Fruit fly (Drosophila melanogaster): ENCODE measurements around the gene CG18748.

CG18748 gene

DNA sequence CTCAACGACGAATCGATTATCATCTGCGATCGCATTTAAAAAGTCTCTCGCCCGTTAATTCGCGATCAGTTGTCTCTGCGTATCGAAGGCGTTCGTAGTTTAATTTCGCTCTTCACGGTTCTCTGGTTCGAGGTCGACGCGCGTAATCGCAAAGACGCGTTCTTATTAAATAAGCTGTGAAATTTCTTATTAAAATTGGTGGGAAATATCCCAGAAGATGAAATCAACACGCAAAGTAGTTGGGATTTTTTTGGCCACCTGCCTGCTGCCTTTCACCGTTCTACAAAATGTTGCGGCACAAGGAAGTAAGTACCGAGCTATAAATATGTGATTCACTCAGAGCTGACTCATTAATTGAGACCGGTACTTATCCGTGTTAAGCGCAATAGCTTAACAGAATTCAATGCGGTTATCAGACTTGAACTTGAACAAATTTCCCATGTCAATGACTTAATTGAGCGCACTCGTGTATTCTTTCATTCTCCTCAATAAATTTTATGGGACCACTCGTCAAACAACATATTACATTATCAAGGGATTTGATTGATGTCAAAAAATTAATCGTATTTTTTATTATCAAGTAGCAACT lies 26.7 kb downstream of the CG18748 start:
- TF ChIP-seq CG31627 (GFP tag; optimal IDR thresholded peaks at IDR 0.05) (no peak), Eip78C (GFP tag) (peak; percentile 45), svp (GFP tag) (peak; percentile 95), vri (GFP tag; optimal IDR thresholded peaks at IDR 0.05) (peak; percentile 12)

DNA sequence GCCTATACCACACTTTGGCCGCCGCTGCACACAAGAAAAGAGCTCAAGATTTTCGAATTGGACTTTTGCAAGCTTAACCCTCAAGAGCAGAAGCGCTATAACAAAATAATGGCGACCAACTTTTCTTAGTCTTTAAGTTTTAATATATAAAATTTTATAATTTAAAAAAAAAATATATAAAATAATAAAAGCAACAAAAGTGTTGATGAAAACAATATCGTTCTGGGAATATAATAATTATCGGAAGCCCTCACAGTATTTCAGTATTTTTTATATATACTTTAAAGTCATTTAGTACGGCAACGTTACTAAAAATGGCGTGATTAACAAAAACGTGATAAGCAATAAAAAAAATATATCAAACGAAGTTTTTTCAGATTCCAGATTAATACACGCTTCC lies 28.2 kb downstream of the CG18748 start, which contains the start of gene Sp7:
Gene Sp7 (plus strand): TSS at position 301 of the 400 bp plus-strand sequence.
- TF ChIP-seq CG6276 (GFP tag; optimal IDR thresholded peaks at IDR 0.05) (no peak), Lpt (GFP tag; optimal IDR thresholded peaks at IDR 0.05) (no peak), pdm3 (GFP tag; optimal IDR thresholded peaks at IDR 0.05) (no peak), achi (GFP tag; optimal IDR thresholded peaks at IDR 0.05) (no peak), dac (GFP tag; optimal IDR thresholded peaks at IDR 0.05) (no peak), Hr4 (GFP tag; optimal IDR thresholded peaks at IDR 0.05) (no peak), cyc (GFP tag; optimal IDR thresholded peaks at IDR 0.05) (no peak), vri (GFP tag; optimal IDR thresholded peaks at IDR 0.05) (no peak), Blimp-1 (GFP tag; optimal IDR thresholded peaks at IDR 0.05) (no peak), CG8319 (GFP tag; optimal IDR thresholded peaks at IDR 0.05) (no peak), eg (GFP tag; IDR thresholded peaks at IDR 0.05) (no peak), CG9139 (GFP tag; optimal IDR thresholded peaks at IDR 0.05) (no peak), dsx (GFP tag; optimal IDR thresholded peaks at IDR 0.05; ENCODE audit: poor library complexity, severe bottlenecking) (no peak), Smox (GFP tag; optimal IDR thresholded peaks at IDR 0.05) (no peak)

DNA sequence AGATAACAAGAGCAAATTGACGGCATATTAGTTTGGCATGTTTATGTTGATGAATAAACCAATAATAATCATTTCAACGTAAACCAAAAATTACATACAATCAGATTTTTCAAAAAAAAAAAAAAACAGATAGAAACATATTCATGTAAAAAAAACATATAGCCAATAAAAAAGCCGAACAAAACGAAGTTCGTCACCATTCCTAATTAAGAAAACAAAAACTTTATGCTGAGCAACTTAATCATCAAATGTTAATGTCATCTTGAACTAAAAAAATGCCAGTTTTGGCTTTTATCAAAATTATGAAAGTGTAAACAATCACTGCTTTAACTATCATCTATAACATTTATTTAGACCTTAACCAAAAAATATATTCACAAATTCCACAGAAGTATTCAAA lies 29.9 kb downstream of the CG18748 start, which contains the start of gene CG10919:
Gene CG10919 (plus strand): TSS at position 301 of the 400 bp plus-strand sequence.
- no peak for TF ChIP-seq eg (GFP tag; IDR thresholded peaks at IDR 0.05)
- TF ChIP-seq svp (GFP tag) = no peak
- no peak for TF ChIP-seq topi (GFP tag; optimal IDR thresholded peaks at IDR 0.05)
- TF ChIP-seq ss (GFP tag; optimal IDR thresholded peaks at IDR 0.05) = no peak
- no peak for TF ChIP-seq CG6163 (GFP tag; IDR thresholded peaks at IDR 0.05)
- TF ChIP-seq salr (GFP tag; optimal IDR thresholded peaks at IDR 0.05) = no peak
- no peak for TF ChIP-seq Blimp-1 (GFP tag; optimal IDR thresholded peaks at IDR 0.05)
- no peak for TF ChIP-seq CG11294 (GFP tag; IDR thresholded peaks at IDR 0.05)
- no peak for TF ChIP-seq CG10631 (GFP tag; optimal IDR thresholded peaks at IDR 0.05)
- no peak for TF ChIP-seq CG4318 (GFP tag; optimal IDR thresholded peaks at IDR 0.05)
- no peak for TF ChIP-seq CG31627 (GFP tag; optimal IDR thresholded peaks at IDR 0.05)
- TF ChIP-seq achi (GFP tag; optimal IDR thresholded peaks at IDR 0.05) = no peak
- TF ChIP-seq CG34406 (GFP tag; optimal IDR thresholded peaks at IDR 0.05) = no peak
- TF ChIP-seq CG8319 (GFP tag; optimal IDR thresholded peaks at IDR 0.05) = no peak

DNA sequence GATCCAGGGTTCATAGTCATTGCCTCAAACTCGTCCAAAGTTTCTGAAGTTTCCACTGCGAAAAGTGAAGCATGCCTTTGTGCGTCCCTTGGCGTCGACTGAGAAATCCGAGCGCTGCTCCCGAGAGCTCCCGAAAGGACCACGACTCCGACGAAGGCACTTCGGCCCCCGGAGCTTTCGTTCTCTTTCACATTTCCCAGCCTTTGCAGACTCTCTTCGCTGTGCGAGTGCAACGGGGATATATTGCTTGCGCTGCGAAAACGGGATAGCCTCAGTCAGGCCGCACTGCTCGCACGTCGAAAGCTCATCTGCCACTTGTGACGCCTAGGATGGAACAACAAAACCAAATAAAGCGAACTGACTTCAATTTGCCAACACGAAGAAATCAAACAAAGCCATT lies 34.2 kb downstream of the CG18748 start:
- TF ChIP-seq CG1621 (tag; optimal IDR thresholded peaks at IDR 0.05) = peak; percentile 16
- no peak for TF ChIP-seq ss (GFP tag; optimal IDR thresholded peaks at IDR 0.05)
- 0 out of 3 replicates have a peak, but pooled peaks have one; percentile 17 for TF ChIP-seq CG8119 (GFP tag; IDR thresholded peaks at IDR 0.05)
- peak; percentile 37 for TF ChIP-seq CG3032 (tag; optimal IDR thresholded peaks at IDR 0.05)
- TF ChIP-seq CG32006 (GFP tag; optimal IDR thresholded peaks at IDR 0.05) = peak; percentile 36
- TF ChIP-seq svp (GFP tag) = peak; percentile 57
- TF ChIP-seq CG9139 (GFP tag; optimal IDR thresholded peaks at IDR 0.05) = no peak
- 0 out of 2 replicates have a peak, but pooled peaks have one; percentile 8 for TF ChIP-seq CG15336 (GFP tag; IDR thresholded peaks at IDR 0.05)
- TF ChIP-seq CG16779 (tag; optimal IDR thresholded peaks at IDR 0.05) = no peak
- TF ChIP-seq fd59A (GFP tag; optimal IDR thresholded peaks at IDR 0.05) = no peak
- TF ChIP-seq CG8632 (GFP tag; optimal IDR thresholded peaks at IDR 0.05) = no peak
- peak; percentile 13 for TF ChIP-seq CG10669 (GFP tag; optimal IDR thresholded peaks at IDR 0.05)
- peak; percentile 48; the same call in 1 of the 3 replicates for TF ChIP-seq eg (GFP tag; IDR thresholded peaks at IDR 0.05)
- no peak for TF ChIP-seq salr (GFP tag; optimal IDR thresholded peaks at IDR 0.05)
- TF ChIP-seq CG3919 (GFP tag; optimal IDR thresholded peaks at IDR 0.05) = no peak
- TF ChIP-seq CG7368 (GFP tag; optimal IDR thresholded peaks at IDR 0.05) = no peak
- peak; percentile 66 for TF ChIP-seq CG6163 (GFP tag; IDR thresholded peaks at IDR 0.05)
- no peak for TF ChIP-seq CG6276 (GFP tag; optimal IDR thresholded peaks at IDR 0.05)
- no peak for TF ChIP-seq pdm3 (GFP tag; optimal IDR thresholded peaks at IDR 0.05)

All from whole organism, prepupa.